Worm (Caenorhabditis elegans) whole organism, L3 larva: Measurements from ENCODE around the gene dohh-1.

ENCODE experiments used
- R02D3.7 ChIP-seq: fragments of 150-350 bp; optimal IDR thresholded peaks from 2 replicates; lab custom pipeline; 2014; ENCODE audit warnings: missing biosample characterization, missing genetic modification characterization
- ZK546.5 ChIP-seq: sonication (generic microtip); optimal IDR thresholded peaks from 2 replicates; lab custom pipeline; 2017; ENCODE audit warnings: missing biosample characterization, missing genetic modification characterization
- ama-1 ChIP-seq: fragments of 150-350 bp; optimal IDR thresholded peaks from 2 replicates; lab custom pipeline; 2018
- ceh-16 ChIP-seq: sonication (generic microtip); optimal IDR thresholded peaks from 2 replicates; lab custom pipeline; 2017; ENCODE audit warnings: missing biosample characterization, missing genetic modification characterization
- ceh-82 ChIP-seq: fragments of 150-350 bp; optimal IDR thresholded peaks from 2 replicates; lab custom pipeline; 2014; ENCODE audit warnings: missing biosample characterization, missing genetic modification characterization
- ceh-9 ChIP-seq: sonication (generic microtip); optimal IDR thresholded peaks from 2 replicates; lab custom pipeline; 2018; ENCODE audit warnings: missing biosample characterization, missing genetic modification characterization
- daf-12 ChIP-seq: fragments of 150-350 bp; optimal IDR thresholded peaks from 2 replicates; lab custom pipeline; 2014; ENCODE audit warnings: missing biosample characterization, missing genetic modification reagents, missing genetic modification characterization
- egl-5 ChIP-seq: fragments of 150-350 bp; optimal IDR thresholded peaks from 2 replicates; lab custom pipeline; 2017; ENCODE audit warnings: missing biosample characterization, missing genetic modification reagents, missing genetic modification characterization, inconsistent platforms
- elt-1 ChIP-seq: fragments of 150-350 bp; optimal IDR thresholded peaks from 2 replicates; lab custom pipeline; 2014; ENCODE audit warnings: missing biosample characterization, missing genetic modification characterization
- elt-2 ChIP-seq: sonication (generic microtip); optimal IDR thresholded peaks from 2 replicates; lab custom pipeline; 2016; ENCODE audit warnings: missing genetic modification reagents, mild to moderate bottlenecking, missing genetic modification characterization, missing compliant biosample characterization
- elt-3 ChIP-seq, 3 experiments: fragments of 150-350 bp in 1 of 3; sonication (generic microtip) in 2 of 3; optimal IDR thresholded peaks; 2 replicates in 2 of 3; 4 replicates in 1 of 3; lab custom pipeline; 2014 to 2017; ENCODE audit warnings: missing biosample characterization in 3 of 3, missing genetic modification characterization in 3 of 3
- eor-1 ChIP-seq, 2 experiments: fragments of 150-350 bp; optimal IDR thresholded peaks; 2 replicates each; lab custom pipeline; 2014 to 2018; ENCODE audit warnings: missing biosample characterization in 2 of 2, missing genetic modification characterization in 2 of 2
- fkh-2 ChIP-seq: fragments of 150-350 bp; optimal IDR thresholded peaks from 2 replicates; lab custom pipeline; 2014; ENCODE audit warnings: missing biosample characterization, missing genetic modification reagents, missing genetic modification characterization
- fos-1 ChIP-seq: fragments of 150-350 bp; optimal IDR thresholded peaks from 2 replicates; lab custom pipeline; 2014; ENCODE audit warnings: missing biosample characterization, missing genetic modification characterization
- hmg-11 ChIP-seq: sonication (generic microtip); optimal IDR thresholded peaks from 2 replicates; lab custom pipeline; 2016; ENCODE audit warnings: missing genetic modification characterization, missing compliant biosample characterization
- jun-1 ChIP-seq: fragments of 150-350 bp; optimal IDR thresholded peaks from 2 replicates; lab custom pipeline; 2014; ENCODE audit warnings: missing biosample characterization, missing genetic modification reagents, missing genetic modification characterization
- lin-15B ChIP-seq: fragments of 150-350 bp; optimal IDR thresholded peaks from 2 replicates; lab custom pipeline; 2014; ENCODE audit warnings: missing biosample characterization, missing genetic modification characterization
- lsy-12 ChIP-seq: sonication (generic microtip); optimal IDR thresholded peaks from 2 replicates; lab custom pipeline; 2016; ENCODE audit warnings: mild to moderate bottlenecking, missing genetic modification characterization, missing compliant biosample characterization
- nfya-1 ChIP-seq: sonication (generic microtip); optimal IDR thresholded peaks from 2 replicates; lab custom pipeline; 2017; ENCODE audit warnings: missing genetic modification characterization, mild to moderate bottlenecking, missing compliant biosample characterization, antibody characterized with exemption, moderate library complexity; ENCODE audit not compliant: insufficient read depth
- nhr-11 ChIP-seq: fragments of 150-350 bp; optimal IDR thresholded peaks from 2 replicates; lab custom pipeline; 2014; ENCODE audit warnings: missing biosample characterization, missing genetic modification characterization
- nhr-12 ChIP-seq: fragments of 150-350 bp; optimal IDR thresholded peaks from 2 replicates; lab custom pipeline; 2014; ENCODE audit warnings: missing biosample characterization, missing genetic modification characterization
- nhr-237 ChIP-seq: fragments of 150-350 bp; optimal IDR thresholded peaks from 2 replicates; lab custom pipeline; 2014; ENCODE audit warnings: missing biosample characterization, missing genetic modification characterization
- nhr-25 ChIP-seq: sonication (generic microtip); optimal IDR thresholded peaks from 2 replicates; lab custom pipeline; 2017; ENCODE audit warnings: missing biosample characterization, missing genetic modification characterization
- nhr-28 ChIP-seq: fragments of 150-350 bp; optimal IDR thresholded peaks from 2 replicates; lab custom pipeline; 2014; ENCODE audit warnings: missing biosample characterization, missing genetic modification characterization
- nhr-67 ChIP-seq: fragments of 150-350 bp; optimal IDR thresholded peaks from 2 replicates; lab custom pipeline; 2014; ENCODE audit warnings: missing biosample characterization, missing genetic modification characterization
- nhr-76 ChIP-seq: fragments of 150-350 bp; sonication (generic microtip); optimal IDR thresholded peaks from 5 replicates; lab custom pipeline; 2014; ENCODE audit warnings: missing biosample characterization, missing genetic modification characterization
- nhr-77 ChIP-seq: fragments of 150-350 bp; optimal IDR thresholded peaks from 2 replicates; lab custom pipeline; 2014; ENCODE audit warnings: missing biosample characterization, missing genetic modification characterization
- pha-4 ChIP-seq: fragments of 150-350 bp; optimal IDR thresholded peaks from 2 replicates; lab custom pipeline; 2014; ENCODE audit warnings: missing biosample characterization, missing genetic modification reagents, missing genetic modification characterization
- pqm-1 ChIP-seq: fragments of 150-350 bp; optimal IDR thresholded peaks from 2 replicates; lab custom pipeline; 2017; ENCODE audit warnings: missing biosample characterization, missing genetic modification characterization, inconsistent platforms
- unc-62 ChIP-seq: fragments of 150-350 bp; sonication (generic microtip); optimal IDR thresholded peaks from 4 replicates; lab custom pipeline; 2014; ENCODE audit warnings: missing biosample characterization, missing genetic modification reagents, missing genetic modification characterization
- zag-1 ChIP-seq: fragments of 150-350 bp; optimal IDR thresholded peaks from 2 replicates; lab custom pipeline; 2014; ENCODE audit warnings: missing biosample characterization, missing genetic modification characterization
- ztf-11 ChIP-seq: fragments of 150-350 bp; optimal IDR thresholded peaks from 2 replicates; lab custom pipeline; 2014; ENCODE audit warnings: missing biosample characterization, missing genetic modification characterization

The dohh-1 gene

ce11 chrII:10570302-10570701 is 9.5 kb upstream of the dohh-1 start, which contains the start of gene txt-13:
TSS of gene txt-13 (plus strand) at chrII:10570602.
- TF ChIP-seq elt-3 (tag; optimal IDR thresholded peaks at IDR 0.05; lab: Kevin White, UChicago) (no peak), elt-1 (no peak), nhr-12 (tag; lab: Kevin White, UChicago) (no peak), nhr-28 (tag; lab: Kevin White, UChicago) (no peak)

ce11 chrII:10571967-10572366 is 7.8 kb upstream of the dohh-1 start, which contains the start of gene C06A1.3:
TSS of gene C06A1.3 (plus strand) at chrII:10572267.
- no peak for TF ChIP-seq daf-12 (tag; lab: Kevin White, UChicago)
- no peak for TF ChIP-seq nhr-25 (tag; lab: Kevin White, UChicago)
- no peak for TF ChIP-seq jun-1 (tag; lab: Kevin White, UChicago)
- TF ChIP-seq ceh-82 (tag; lab: Kevin White, UChicago), result no peak
- no peak for TF ChIP-seq eor-1 (tag; optimal IDR thresholded peaks at IDR 0.05; lab: Kevin White, UChicago)
- no peak for TF ChIP-seq elt-2 (tag; lab: Kevin White, UChicago)
- TF ChIP-seq, all 47 proteins: peak for 0

ce11 chrII:10574177-10574576 is 5.6 kb upstream of the dohh-1 start:
- no peak for TF ChIP-seq fos-1
- TF ChIP-seq elt-2 (tag; lab: Kevin White, UChicago), result no peak
- TF ChIP-seq hmg-11, result no peak

- TF ChIP-seq nhr-28 (tag; lab: Kevin White, UChicago) (no peak), ceh-9 (tag; lab: Kevin White, UChicago) (no peak), lin-15B (tag; lab: Kevin White, UChicago) (peak; percentile 39), eor-1 (tag; optimal IDR thresholded peaks at IDR 0.05; lab: Kevin White, UChicago) (no peak), R02D3.7 (peak; percentile 66), egl-5 (tag; lab: Kevin White, UChicago) (no peak), nhr-67 (no peak), fos-1 (no peak), ztf-11 (tag; lab: Kevin White, UChicago) (no peak), zag-1 (no peak), nhr-77 (tag; lab: Kevin White, UChicago) (no peak), nhr-237 (tag; lab: Kevin White, UChicago) (no peak), nhr-25 (tag; lab: Kevin White, UChicago) (peak; percentile 10)
Measured at ce11 chrII:10578843-10579430, 818 bp upstream of the dohh-1 start, which contains the start of gene rpb-6. TSS of gene rpb-6 (plus strand) at chrII:10579380.

- TF ChIP-seq ama-1 (lab: Kevin White, UChicago) (no peak), pha-4 (tag; lab: Kevin White, UChicago) (no peak), pqm-1 (no peak), nhr-11 (tag; lab: Kevin White, UChicago) (no peak), ceh-16 (tag; lab: Kevin White, UChicago) (no peak), nhr-77 (tag; lab: Kevin White, UChicago) (no peak), ZK546.5 (tag; lab: Kevin White, UChicago) (no peak), nfya-1 (no peak), unc-62 (GFP tag; lab: Kevin White, UChicago) (no peak), lsy-12 (tag; lab: Kevin White, UChicago) (no peak), ztf-11 (tag; lab: Kevin White, UChicago) (no peak), fkh-2 (tag; lab: Kevin White, UChicago) (no peak)
Measured at ce11 chrII:10580833-10581232, 1.1 kb downstream of the dohh-1 start, which contains the start of gene dap-3. TSS of gene dap-3 (plus strand) at chrII:10581133.

- TF ChIP-seq egl-5 (tag; lab: Kevin White, UChicago) (no peak), elt-1 (no peak), jun-1 (tag; lab: Kevin White, UChicago) (no peak), nhr-76 (tag; lab: Kevin White, UChicago) (no peak), zag-1 (no peak), nhr-11 (tag; lab: Kevin White, UChicago) (no peak)
- TF ChIP-seq, all 47 proteins: peak for 0
Measured at ce11 chrII:10582318-10582717, 2.6 kb downstream of the dohh-1 start, which contains the start of gene mrps-22. TSS of gene mrps-22 (plus strand) at chrII:10582618.
